Fruit fly (Drosophila melanogaster): ENCODE measurements around the gene CG31140.

Gene CG31140

dm6 chr3R:23992823-23993797, 30.1 kb downstream of the CG31140 start, which contains the start of the genes Epp and Rab7 (continued):
- TF ChIP-seq Neu2 (GFP tag; optimal IDR thresholded peaks at IDR 0.05; ENCODE audit: borderline replicate concordance): no peak
- peak; percentile 7 for TF ChIP-seq repo (GFP tag; optimal IDR thresholded peaks at IDR 0.05)
- TF ChIP-seq CG1792 (GFP tag; optimal IDR thresholded peaks at IDR 0.05): peak; percentile 5
- TF ChIP-seq CG12391 (tag; optimal IDR thresholded peaks at IDR 0.05): peak; percentile 40
- TF ChIP-seq Ets65A (GFP tag): peak; percentile 93
- peak; percentile 3 for TF ChIP-seq CG13123 (GFP tag; optimal IDR thresholded peaks at IDR 0.05)
- TF ChIP-seq Hr39 (optimal IDR thresholded peaks at IDR 0.05): no peak
- TF ChIP-seq sc (optimal IDR thresholded peaks at IDR 0.05): no peak
- TF ChIP-seq sc (GFP tag; optimal IDR thresholded peaks at IDR 0.05): no peak
- TF ChIP-seq CG15073 (GFP tag; optimal IDR thresholded peaks at IDR 0.05): no peak
- peak; percentile 30 for TF ChIP-seq CG10654 (GFP tag; optimal IDR thresholded peaks at IDR 0.05)
- TF ChIP-seq CG9727 (GFP tag; optimal IDR thresholded peaks at IDR 0.05): no peak
- no peak for TF ChIP-seq rib (GFP tag; IDR thresholded peaks at IDR 0.05)
- no peak for TF ChIP-seq CG14441 (GFP tag; IDR thresholded peaks at IDR 0.05)
- peak; percentile 43 for TF ChIP-seq shn (GFP tag; optimal IDR thresholded peaks at IDR 0.05)
- peak; percentile 81 for TF ChIP-seq B-H2 (GFP tag; optimal IDR thresholded peaks at IDR 0.05)
- TF ChIP-seq grau (tag; optimal IDR thresholded peaks at IDR 0.05): peak; percentile 22
- TF ChIP-seq ERR (GFP tag; optimal IDR thresholded peaks at IDR 0.05): peak; percentile 45
- 0 out of 2 replicates have a peak, but pooled peaks have one; percentile 24 for TF ChIP-seq Xrp1 (GFP tag; IDR thresholded peaks at IDR 0.05)
- TF ChIP-seq CG7271 (tag; optimal IDR thresholded peaks at IDR 0.05): peak; percentile 28
- peak; percentile 22 for TF ChIP-seq CG17912 (GFP tag; optimal IDR thresholded peaks at IDR 0.05)
- TF ChIP-seq vvl (GFP tag; IDR thresholded peaks at IDR 0.05): peak; percentile 63
- TF ChIP-seq Lim3 (GFP tag; IDR thresholded peaks at IDR 0.05): no peak
- TF ChIP-seq Doc2 (GFP tag; IDR thresholded peaks at IDR 0.05): no peak
- TF ChIP-seq chinmo (GFP tag; IDR thresholded peaks at IDR 0.05; ENCODE audit: partially characterized antibody): peak; percentile 96
- peak; percentile 23 for TF ChIP-seq HHEX (GFP tag; optimal IDR thresholded peaks at IDR 0.05)
- no peak for TF ChIP-seq CG15479 (GFP tag; optimal IDR thresholded peaks at IDR 0.05)
- TF ChIP-seq CG5953 (GFP tag; IDR thresholded peaks at IDR 0.05): 0 out of 2 replicates have a peak, but pooled peaks have one; percentile 45
- no peak for TF ChIP-seq Chrac-16 (GFP tag; optimal IDR thresholded peaks at IDR 0.05)
- TF ChIP-seq CG12744 (GFP tag; optimal IDR thresholded peaks at IDR 0.05): peak; percentile 35
- TF ChIP-seq ewg (GFP tag; optimal IDR thresholded peaks at IDR 0.05): peak; percentile 12
- TF ChIP-seq Trl (optimal IDR thresholded peaks at IDR 0.05): peak in 1 of 2 experiments; percentile 5
- TF ChIP-seq Trl (GFP tag; optimal IDR thresholded peaks at IDR 0.05): peak; percentile 51
- TF ChIP-seq ci (GFP tag; IDR thresholded peaks at IDR 0.05): peak; percentile 32; the same call in 1 of the 3 replicates
- peak; percentile 60 for TF ChIP-seq zen (tag; optimal IDR thresholded peaks at IDR 0.05)
- peak; percentile 62 for TF ChIP-seq dm (GFP tag; optimal IDR thresholded peaks at IDR 0.05)
- peak; percentile 89 for TF ChIP-seq sens (GFP tag)
- TF ChIP-seq pzg (GFP tag; optimal IDR thresholded peaks at IDR 0.05): peak; percentile 90
- TF ChIP-seq CG10274 (GFP tag; optimal IDR thresholded peaks at IDR 0.05): no peak
- peak; percentile 86 for TF ChIP-seq hb (GFP tag; IDR thresholded peaks at IDR 0.05; ENCODE audit: partially characterized antibody)
- TF ChIP-seq CG14860 (GFP tag; IDR thresholded peaks at IDR 0.05; ENCODE audit: partially characterized antibody): peak; percentile 85
- TF ChIP-seq CHES-1-like (GFP tag; optimal IDR thresholded peaks at IDR 0.05): peak; percentile 85
- no peak for TF ChIP-seq Stat92E (GFP tag; optimal IDR thresholded peaks at IDR 0.05)
- no peak for TF ChIP-seq CrebB (tag; optimal IDR thresholded peaks at IDR 0.05)
- TF ChIP-seq mld (GFP tag; IDR thresholded peaks at IDR 0.05; ENCODE audit: partially characterized antibody): peak; percentile 84; the same call in 2 of the 3 replicates
- TF ChIP-seq vfl (GFP tag; optimal IDR thresholded peaks at IDR 0.05): peak; percentile 8
- TF ChIP-seq Aef1 (GFP tag; IDR thresholded peaks at IDR 0.05): peak; percentile 68; the same call in 2 of the 3 replicates
- TF ChIP-seq HLHmδ (GFP tag; optimal IDR thresholded peaks at IDR 0.05): no peak
- TF ChIP-seq Hmr (GFP tag; optimal IDR thresholded peaks at IDR 0.05): peak; percentile 44

Data from whole organism, embryonic.